Fruit fly (Drosophila melanogaster) whole organism, adult: ENCODE measurements around the gene CG16734.

ENCODE experiments used
- CG33017 ChIP-seq: fragments of 200-800 bp; sonication (Bioruptor generic); optimal IDR thresholded peaks from 2 replicates; lab custom pipeline; 2018; ENCODE audit warnings: missing biosample characterization, mild to moderate bottlenecking, missing genetic modification characterization, moderate library complexity
- CG5204 ChIP-seq: fragments of 200-800 bp; sonication (Bioruptor generic); optimal IDR thresholded peaks from 2 replicates; lab custom pipeline; 2016; ENCODE audit warnings: missing biosample characterization, missing genetic modification characterization
- CG7045 ChIP-seq: fragments of 200-800 bp; sonication (Bioruptor generic); optimal IDR thresholded peaks from 2 replicates; lab custom pipeline; 2017; ENCODE audit warnings: missing biosample characterization, mild to moderate bottlenecking, missing genetic modification characterization
- CG7101 ChIP-seq: fragments of 200-800 bp; sonication (Bioruptor generic); optimal IDR thresholded peaks from 2 replicates; lab custom pipeline; 2018; ENCODE audit warnings: missing biosample characterization, mild to moderate bottlenecking, missing genetic modification characterization, moderate library complexity
- Clk ChIP-seq: fragments of 200-800 bp; sonication (Bioruptor generic); optimal IDR thresholded peaks from 2 replicates; lab custom pipeline; 2017; ENCODE audit warnings: missing biosample characterization, missing genetic modification characterization
- Hr96 ChIP-seq: fragments of 200-800 bp; sonication (Bioruptor generic); optimal IDR thresholded peaks from 2 replicates; lab custom pipeline; 2016; ENCODE audit warnings: missing biosample characterization, missing genetic modification characterization
- cic ChIP-seq: fragments of 200-800 bp; sonication (Bioruptor generic); optimal IDR thresholded peaks from 2 replicates; lab custom pipeline; 2017; ENCODE audit warnings: missing biosample characterization, mild to moderate bottlenecking, missing genetic modification characterization, moderate library complexity
- cnc ChIP-seq, 2 experiments: fragments of >200 bp; optimal IDR thresholded peaks; 2 replicates each; lab custom pipeline; 2017
- kay ChIP-seq: fragments of 200-800 bp; sonication (Bioruptor generic); peaks from one replicate; lab custom pipeline; 2016; ENCODE audit warnings: missing biosample characterization, missing genetic modification characterization, borderline replicate concordance
- pad ChIP-seq: fragments of 200-800 bp; sonication (Bioruptor generic); optimal IDR thresholded peaks from 3 replicates; lab custom pipeline; 2017; ENCODE audit warnings: missing biosample characterization, missing genetic modification characterization, mild to moderate bottlenecking, moderate library complexity, missing genetic modification reagents
- toe ChIP-seq: fragments of 200-800 bp; sonication (Bioruptor generic); optimal IDR thresholded peaks from 2 replicates; lab custom pipeline; 2016; ENCODE audit warnings: missing biosample characterization, missing genetic modification characterization

dm6 chr3R:9240554-9240953 lies 14.3 kb upstream of the CG16734 start, which contains the start of gene D1:
- TF ChIP-seq kay (GFP tag; lab: Kevin White, UChicago) (no peak), Clk (GFP tag; lab: Kevin White, UChicago) (no peak), cic (GFP tag; lab: Kevin White, UChicago) (no peak), CG7101 (tag; lab: Kevin White, UChicago) (no peak), toe (no peak), cnc (optimal IDR thresholded peaks at IDR 0.05; lab: Kevin White, UChicago) (no peak), Hr96 (GFP tag; lab: Kevin White, UChicago) (no peak), CG7045 (GFP tag; lab: Kevin White, UChicago) (no peak), CG33017 (tag; lab: Kevin White, UChicago) (no peak), pad (GFP tag; lab: Kevin White, UChicago) (no peak), CG5204 (GFP tag; lab: Kevin White, UChicago) (no peak)
